Worm (Caenorhabditis elegans) whole organism, L3 larva: ENCODE results near the gene Y38C1AA.6.

ENCODE experiments used
- ama-1 ChIP-seq: fragments of 150-350 bp; optimal IDR thresholded peaks from 2 replicates; lab custom pipeline; 2018
- ceh-9 ChIP-seq: sonication (generic microtip); optimal IDR thresholded peaks from 2 replicates; lab custom pipeline; 2018; ENCODE audit warnings: missing biosample characterization, missing genetic modification characterization
- egl-27 ChIP-seq: sonication (generic microtip); optimal IDR thresholded peaks from 4 replicates; lab custom pipeline; 2017; ENCODE audit warnings: missing biosample characterization, missing genetic modification reagents, missing genetic modification characterization
- elt-2 ChIP-seq: sonication (generic microtip); optimal IDR thresholded peaks from 2 replicates; lab custom pipeline; 2016; ENCODE audit warnings: missing genetic modification reagents, mild to moderate bottlenecking, missing genetic modification characterization, missing compliant biosample characterization
- elt-3 ChIP-seq, 3 experiments: fragments of 150-350 bp in 1 of 3; sonication (generic microtip) in 2 of 3; optimal IDR thresholded peaks; 2 replicates in 2 of 3; 4 replicates in 1 of 3; lab custom pipeline; 2014 to 2017; ENCODE audit warnings: missing biosample characterization in 3 of 3, missing genetic modification characterization in 3 of 3
- mdl-1 ChIP-seq: fragments of 150-350 bp; optimal IDR thresholded peaks from 2 replicates; lab custom pipeline; 2014; ENCODE audit warnings: missing biosample characterization, missing genetic modification characterization
- nhr-28 ChIP-seq: fragments of 150-350 bp; optimal IDR thresholded peaks from 2 replicates; lab custom pipeline; 2014; ENCODE audit warnings: missing biosample characterization, missing genetic modification characterization
- pqm-1 ChIP-seq: fragments of 150-350 bp; optimal IDR thresholded peaks from 2 replicates; lab custom pipeline; 2017; ENCODE audit warnings: missing biosample characterization, missing genetic modification characterization, inconsistent platforms
- skn-1 ChIP-seq: fragments of 150-350 bp; optimal IDR thresholded peaks from 2 replicates; lab custom pipeline; 2014; ENCODE audit warnings: missing biosample characterization, missing genetic modification characterization
- zag-1 ChIP-seq: fragments of 150-350 bp; optimal IDR thresholded peaks from 2 replicates; lab custom pipeline; 2014; ENCODE audit warnings: missing biosample characterization, missing genetic modification characterization

DNA sequence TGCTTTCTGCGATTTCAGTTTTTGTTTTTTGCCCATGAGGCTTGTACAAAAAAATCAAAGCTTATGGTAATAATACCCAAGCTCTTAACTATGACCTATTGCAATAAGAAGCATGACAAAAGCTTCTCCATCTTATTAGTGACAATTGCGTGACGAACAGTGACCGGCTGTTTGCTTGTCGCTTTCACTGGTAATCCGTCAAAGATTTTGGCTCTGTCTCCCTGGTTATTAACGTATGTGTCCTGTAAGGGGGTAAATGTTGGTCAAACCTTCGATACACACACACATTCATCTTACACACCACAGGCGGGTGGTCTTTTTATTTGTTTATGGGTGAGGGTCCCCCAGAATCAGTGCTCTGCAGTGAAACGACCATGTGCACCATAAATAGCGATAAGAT is 11.5 kb downstream of the Y38C1AA.6 start:
- no peak for TF ChIP-seq skn-1
- TF ChIP-seq nhr-28 (tag; lab: Kevin White, UChicago): no peak
- TF ChIP-seq elt-2 (tag; lab: Kevin White, UChicago): no peak
- no peak for TF ChIP-seq zag-1 (tag; lab: Kevin White, UChicago)
- TF ChIP-seq ama-1: no peak
- TF ChIP-seq elt-3 (tag; optimal IDR thresholded peaks at IDR 0.05; lab: Kevin White, UChicago): no peak
- TF ChIP-seq ceh-9 (tag; lab: Kevin White, UChicago): no peak
- TF ChIP-seq egl-27 (tag; lab: Kevin White, UChicago): no peak
- no peak for TF ChIP-seq pqm-1
- no peak for TF ChIP-seq mdl-1 (tag; lab: Kevin White, UChicago)
